Worm (Caenorhabditis elegans) whole organism, L3 larva: ENCODE data around the gene mtl-2.

Experiments used
- ceh-16 ChIP-seq: sonication (generic microtip); optimal IDR thresholded peaks from 2 replicates; lab custom pipeline; 2017; ENCODE audit warnings: missing biosample characterization, missing genetic modification characterization
- ceh-28 ChIP-seq: fragments of 150-350 bp; optimal IDR thresholded peaks from 2 replicates; lab custom pipeline; 2014; ENCODE audit warnings: missing biosample characterization, missing genetic modification reagents, missing genetic modification characterization
- egl-27 ChIP-seq: sonication (generic microtip); optimal IDR thresholded peaks from 4 replicates; lab custom pipeline; 2017; ENCODE audit warnings: missing biosample characterization, missing genetic modification reagents, missing genetic modification characterization
- elt-1 ChIP-seq: fragments of 150-350 bp; optimal IDR thresholded peaks from 2 replicates; lab custom pipeline; 2014; ENCODE audit warnings: missing biosample characterization, missing genetic modification characterization
- elt-3 ChIP-seq, 3 experiments: fragments of 150-350 bp in 1 of 3; sonication (generic microtip) in 2 of 3; optimal IDR thresholded peaks; 2 replicates in 2 of 3; 4 replicates in 1 of 3; lab custom pipeline; 2014 to 2017; ENCODE audit warnings: missing biosample characterization in 3 of 3, missing genetic modification characterization in 3 of 3
- jun-1 ChIP-seq: fragments of 150-350 bp; optimal IDR thresholded peaks from 2 replicates; lab custom pipeline; 2014; ENCODE audit warnings: missing biosample characterization, missing genetic modification reagents, missing genetic modification characterization
- lin-15B ChIP-seq: fragments of 150-350 bp; optimal IDR thresholded peaks from 2 replicates; lab custom pipeline; 2014; ENCODE audit warnings: missing biosample characterization, missing genetic modification characterization
- lin-39 ChIP-seq: fragments of 150-350 bp; optimal IDR thresholded peaks from 2 replicates; lab custom pipeline; 2018; ENCODE audit warnings: missing biosample characterization, missing genetic modification reagents, missing genetic modification characterization
- nhr-11 ChIP-seq: fragments of 150-350 bp; optimal IDR thresholded peaks from 2 replicates; lab custom pipeline; 2014; ENCODE audit warnings: missing biosample characterization, missing genetic modification characterization
- nhr-237 ChIP-seq: fragments of 150-350 bp; optimal IDR thresholded peaks from 2 replicates; lab custom pipeline; 2014; ENCODE audit warnings: missing biosample characterization, missing genetic modification characterization
- ztf-11 ChIP-seq: fragments of 150-350 bp; optimal IDR thresholded peaks from 2 replicates; lab custom pipeline; 2014; ENCODE audit warnings: missing biosample characterization, missing genetic modification characterization

ce11 chrV:14001929-14002328 is 16.5 kb downstream of the mtl-2 start:
- TF ChIP-seq ceh-28 (tag; lab: Kevin White, UChicago): no peak
- TF ChIP-seq lin-39 (tag; lab: Kevin White, UChicago): no peak
- no peak for TF ChIP-seq lin-15B (tag; lab: Kevin White, UChicago)
- TF ChIP-seq egl-27 (tag; lab: Kevin White, UChicago): no peak
- TF ChIP-seq ceh-16: no peak
- TF ChIP-seq ztf-11 (tag; lab: Kevin White, UChicago): no peak
- TF ChIP-seq elt-1 (tag; lab: Kevin White, UChicago): no peak
- TF ChIP-seq elt-3 (tag; optimal IDR thresholded peaks at IDR 0.05; lab: Kevin White, UChicago): no peak
- no peak for TF ChIP-seq jun-1
- no peak for TF ChIP-seq nhr-11 (tag; lab: Kevin White, UChicago)
- TF ChIP-seq nhr-237 (tag; lab: Kevin White, UChicago): no peak
